Worm (Caenorhabditis elegans) whole organism, L1 larva: Measurements from ENCODE around the gene col-118.

Source experiments
- F16B12.6 ChIP-seq: fragments of 150-350 bp; optimal IDR thresholded peaks from 2 replicates; lab custom pipeline; 2014; ENCODE audit warnings: missing biosample characterization, missing genetic modification characterization
- ceh-88 ChIP-seq: fragments of 200-800 bp; sonication (Bioruptor generic); IDR thresholded peaks from 2 replicates; pipeline ENCODE4 v1.3.6; 2022; ENCODE audit warnings: missing genetic modification characterization, missing compliant biosample characterization
- ets-5 ChIP-seq: fragments of 200-800 bp; sonication (Bioruptor generic); IDR thresholded peaks from 2 replicates; pipeline ENCODE4 v1.3.6; 2022; ENCODE audit warnings: missing genetic modification characterization, missing compliant biosample characterization
- irx-1 ChIP-seq: sonication (generic microtip); optimal IDR thresholded peaks from 2 replicates; lab custom pipeline; 2016; ENCODE audit warnings: missing genetic modification characterization, missing compliant biosample characterization
- lin-39 ChIP-seq: fragments of 150-350 bp; optimal IDR thresholded peaks from 2 replicates; lab custom pipeline; 2014; ENCODE audit warnings: missing biosample characterization, missing genetic modification reagents, missing genetic modification characterization

DNA sequence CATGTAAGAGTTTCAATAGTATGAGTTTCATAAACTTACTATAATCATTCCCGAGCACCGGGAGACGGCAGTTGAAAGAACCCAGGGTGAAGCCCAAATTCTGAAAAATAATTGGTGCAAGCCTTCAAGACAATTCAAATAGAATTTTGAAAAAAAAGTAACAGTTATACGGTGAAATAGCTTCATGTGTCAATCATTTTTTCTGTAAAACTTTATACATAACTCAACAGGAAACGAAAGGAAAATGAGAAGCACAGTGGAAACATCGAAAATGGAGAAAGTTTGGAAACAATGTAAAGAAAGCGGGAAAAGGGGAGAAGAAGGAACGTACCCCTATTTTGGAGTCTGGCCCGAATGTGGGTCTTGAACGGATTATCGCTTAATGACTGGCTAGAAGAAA lies 24.9 kb downstream of the col-118 start, which contains the start of gene C09G9.3:
- TF ChIP-seq lin-39 (tag; lab: Kevin White, UChicago) (no peak), ceh-88 (no peak), ets-5 (GFP tag; lab: Robert Waterston, UW) (no peak), F16B12.6 (tag; lab: Kevin White, UChicago) (no peak), irx-1 (tag; lab: Kevin White, UChicago) (no peak)
